Fruit fly (Drosophila melanogaster) whole organism, embryonic: ENCODE results near the gene CG12589.

ENCODE experiments used
- Atf3 ChIP-seq: fragments of 200-800 bp; sonication (Bioruptor generic); optimal IDR thresholded peaks from 3 replicates; lab custom pipeline; 2016; ENCODE audit warnings: missing biosample characterization, missing genetic modification characterization
- CG10274 ChIP-seq: fragments of 200-800 bp; sonication (Bioruptor generic); optimal IDR thresholded peaks from 3 replicates; lab custom pipeline; 2017; ENCODE audit warnings: missing biosample characterization, mild to moderate bottlenecking, missing genetic modification characterization
- CG15514 ChIP-seq: fragments of 200-800 bp; sonication (Bioruptor generic); optimal IDR thresholded peaks from 3 replicates; lab custom pipeline; 2017; ENCODE audit warnings: missing biosample characterization, missing genetic modification characterization, mild to moderate bottlenecking, moderate library complexity, missing genetic modification reagents
- CG8281 ChIP-seq: fragments of 200-800 bp; sonication (Bioruptor generic); optimal IDR thresholded peaks from 2 replicates; lab custom pipeline; 2018; ENCODE audit warnings: missing biosample characterization, mild to moderate bottlenecking, missing genetic modification characterization, moderate library complexity
- CkIIα-i1 ChIP-seq: fragments of 200-800 bp; sonication (Bioruptor generic); IDR thresholded peaks from 2 replicates; pipeline ENCODE4 v1.3.6; 2022; ENCODE audit warnings: missing biosample characterization, missing genetic modification characterization
- HmgZ ChIP-seq: fragments of 200-800 bp; sonication (Bioruptor generic); optimal IDR thresholded peaks from 2 replicates; lab custom pipeline; 2018; ENCODE audit warnings: missing biosample characterization, mild to moderate bottlenecking, missing genetic modification characterization
- dan ChIP-seq: fragments of 200-800 bp; sonication (Bioruptor generic); IDR thresholded peaks from 2 replicates; pipeline ENCODE4 v1.3.6; 2022; ENCODE audit warnings: missing biosample characterization, missing genetic modification characterization
- gcm ChIP-seq: fragments of 200-800 bp; sonication (Bioruptor generic); optimal IDR thresholded peaks from 2 replicates; lab custom pipeline; 2019; ENCODE audit warnings: missing biosample characterization, mild to moderate bottlenecking, missing genetic modification characterization, moderate library complexity
- stwl ChIP-seq: fragments of 200-800 bp; sonication (Bioruptor generic); optimal IDR thresholded peaks from 3 replicates; lab custom pipeline; 2018; ENCODE audit warnings: missing biosample characterization, mild to moderate bottlenecking, missing genetic modification characterization, moderate library complexity

- TF ChIP-seq gcm (GFP tag; lab: Kevin White, UChicago) (no peak), CG10274 (no peak), CG15514 (GFP tag; lab: Kevin White, UChicago) (no peak), stwl (tag; lab: Kevin White, UChicago) (no peak), dan (no peak), Atf3 (GFP tag; lab: Kevin White, UChicago) (no peak), HmgZ (no peak), CG8281 (no peak), CkIIα-i1 (no peak)
These were observed 44.5 kb downstream of the CG12589 start for dm6 chr3R:5094288-5094687.
